Fruit fly (Drosophila melanogaster) whole organism, larva: Measurements from ENCODE around the gene CG33796.

Experiments
- noc ChIP-seq: fragments of 200-800 bp; sonication (Bioruptor generic); optimal IDR thresholded peaks from 3 replicates; lab custom pipeline; 2019; ENCODE audit warnings: missing biosample characterization, mild to moderate bottlenecking, missing genetic modification characterization, moderate library complexity

CG33796 gene

DNA sequence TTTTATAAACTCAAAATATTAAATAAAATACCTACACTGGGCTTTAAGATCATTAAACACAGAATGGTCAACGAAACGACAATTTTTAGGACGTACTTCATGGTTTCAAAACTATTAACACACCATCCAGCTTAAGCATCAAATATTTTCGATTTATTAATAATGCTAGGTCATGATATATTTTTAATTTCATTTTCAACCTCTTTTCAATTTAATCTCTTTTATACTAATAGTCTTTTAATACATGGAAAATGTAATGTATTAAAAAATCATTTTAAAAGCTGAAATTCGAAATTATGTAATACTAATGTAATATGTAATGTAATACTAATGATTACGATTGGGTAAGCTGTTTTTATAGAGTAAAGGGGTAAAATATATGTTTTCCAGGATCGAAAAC is at the start of gene CG33796:
TSS of gene CG33796 (minus strand) at position 101 of the 400 bp plus-strand sequence.
- no peak for TF ChIP-seq noc

- TF ChIP-seq noc: no peak
Measured at dm6 chr3L:16217935-16218334, 48.0 kb upstream of the CG33796 start.

DNA sequence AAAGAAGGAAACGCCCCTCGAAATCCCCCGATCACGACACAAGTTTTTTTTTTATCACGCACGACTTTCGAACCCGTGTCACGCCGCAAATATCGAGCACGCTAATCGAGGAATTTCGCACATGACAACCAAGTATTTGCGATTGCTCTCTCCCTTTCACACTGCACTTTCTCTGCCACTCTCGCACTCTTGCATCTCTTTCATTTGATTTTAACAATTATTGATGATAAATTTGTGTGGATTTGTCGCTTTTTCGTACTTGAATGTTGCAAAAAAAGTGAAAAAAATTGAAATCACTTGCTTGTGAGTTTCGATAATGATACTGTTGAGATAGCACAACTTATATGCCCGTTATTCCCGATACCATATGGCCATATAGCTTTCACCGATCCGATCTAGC is 47.3 kb upstream of the CG33796 start, which contains the start of gene CG13073:
TSS of gene CG13073 (minus strand) at position 101 of the 400 bp plus-strand sequence.
- TF ChIP-seq noc: no peak

DNA sequence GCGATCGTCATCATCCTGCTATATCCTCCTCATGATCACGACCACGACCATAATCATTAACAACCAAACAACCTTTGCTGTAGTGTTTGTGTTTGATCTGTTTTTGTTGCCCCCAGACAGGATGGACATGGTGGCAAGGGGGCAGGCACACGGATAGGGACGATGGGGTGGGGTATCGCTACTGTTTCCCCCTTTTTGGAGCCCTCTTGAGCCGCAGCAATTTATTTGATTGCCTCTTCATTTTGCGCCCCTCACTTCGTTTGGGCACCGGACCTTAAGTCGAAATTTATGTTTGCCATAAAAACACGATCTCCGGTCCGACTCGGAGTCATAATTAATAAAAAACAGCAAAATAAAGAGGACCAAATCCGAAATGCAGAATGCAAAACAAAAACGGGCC is 45.9 kb upstream of the CG33796 start:
- no peak for TF ChIP-seq noc

dm6 chr3L:16215411-16215810 is 45.5 kb upstream of the CG33796 start:
- no peak for TF ChIP-seq noc

DNA sequence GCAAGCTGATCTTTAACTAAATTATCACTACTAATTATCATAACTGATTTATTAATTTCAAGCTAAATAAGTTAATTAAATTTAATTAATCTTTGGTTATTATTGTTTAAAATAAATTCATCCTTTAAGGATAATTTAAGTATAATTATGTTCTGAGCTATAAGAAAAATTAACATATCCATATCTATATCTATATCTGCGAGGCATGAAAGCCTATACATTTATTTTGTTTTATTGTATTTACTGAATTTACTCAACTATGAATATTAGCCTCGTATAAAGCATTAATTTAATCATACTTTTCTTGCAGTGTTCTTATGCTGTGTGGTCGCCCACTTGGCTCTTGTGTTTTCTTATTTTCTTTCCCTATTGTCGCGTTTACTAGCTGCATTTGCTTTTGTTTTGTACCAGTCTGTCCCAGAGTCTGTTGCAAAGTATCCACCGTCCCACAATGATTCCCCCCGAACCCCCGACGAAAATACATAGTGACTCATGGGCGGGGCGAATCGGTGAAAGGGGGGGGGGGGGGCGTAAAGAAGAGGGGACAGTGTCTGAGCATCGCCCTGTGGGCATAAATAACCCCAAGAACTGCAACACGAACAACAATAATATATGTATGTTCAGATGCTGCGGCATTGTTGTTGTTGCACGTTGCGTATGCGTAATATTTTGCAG is 44.8 kb upstream of the CG33796 start:
- TF ChIP-seq noc: no peak

DNA sequence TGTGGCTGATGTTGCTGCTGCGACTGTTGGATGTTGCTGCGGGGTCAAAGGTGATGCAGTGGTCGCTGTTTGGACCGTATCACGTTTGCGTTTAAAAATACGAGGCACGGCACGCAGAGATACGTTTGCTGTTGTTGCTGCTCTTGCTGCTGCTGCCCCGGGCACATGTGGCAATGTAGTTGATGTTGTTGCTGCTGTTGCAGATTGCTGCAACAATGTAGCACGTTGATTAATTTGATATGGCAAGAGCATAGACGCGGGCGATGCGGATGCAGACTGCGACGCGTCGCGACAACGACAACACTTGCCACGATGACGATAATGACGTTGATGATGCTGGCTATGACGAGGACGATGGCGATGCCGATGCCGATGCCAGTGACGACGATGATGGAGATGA is 43.3 kb upstream of the CG33796 start:
- TF ChIP-seq noc: no peak

dm6 chr3L:16211936-16212287 is 42.0 kb upstream of the CG33796 start:
- TF ChIP-seq noc: no peak

DNA sequence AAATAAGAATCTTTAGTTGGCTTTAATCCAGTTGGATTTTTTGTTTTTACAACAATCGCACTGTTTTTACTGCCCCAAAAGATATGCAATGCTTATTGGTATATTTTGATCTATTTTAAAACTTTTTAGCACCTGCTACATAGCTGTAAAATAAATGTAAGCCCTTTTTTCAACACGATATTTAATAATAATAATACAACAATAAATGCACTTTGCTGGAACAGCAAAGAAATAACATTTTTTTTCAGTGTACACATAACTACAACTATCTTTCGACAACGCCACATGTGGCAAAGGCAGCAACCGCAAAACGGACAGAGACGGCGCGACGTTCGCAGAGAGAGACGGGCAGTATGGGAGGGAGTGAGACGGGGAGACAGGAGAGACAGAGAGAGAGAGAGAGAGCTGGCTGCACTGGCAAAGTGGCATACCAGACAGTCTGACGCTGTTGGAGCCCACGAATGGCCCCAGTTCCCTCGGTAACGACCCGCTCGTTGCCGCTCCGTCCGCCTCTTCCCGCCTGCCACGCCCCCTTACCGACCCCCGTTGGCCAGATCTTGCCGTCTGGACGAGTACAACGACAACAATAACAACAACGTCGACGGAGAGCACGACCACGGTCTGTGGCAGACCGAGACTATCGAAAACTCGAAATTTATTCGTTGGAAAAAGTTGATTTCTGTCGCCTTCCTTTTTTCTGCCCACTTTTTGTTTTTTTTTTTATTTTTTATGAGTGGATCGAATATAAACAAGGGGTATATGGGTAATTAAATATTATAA is 41.4 kb upstream of the CG33796 start:
- TF ChIP-seq noc: no peak

- TF ChIP-seq noc: no peak
Measured at dm6 chr3L:16209641-16210040, 39.7 kb upstream of the CG33796 start.

dm6 chr3L:16208839-16209612 is 39.1 kb upstream of the CG33796 start:
- TF ChIP-seq noc: no peak

DNA sequence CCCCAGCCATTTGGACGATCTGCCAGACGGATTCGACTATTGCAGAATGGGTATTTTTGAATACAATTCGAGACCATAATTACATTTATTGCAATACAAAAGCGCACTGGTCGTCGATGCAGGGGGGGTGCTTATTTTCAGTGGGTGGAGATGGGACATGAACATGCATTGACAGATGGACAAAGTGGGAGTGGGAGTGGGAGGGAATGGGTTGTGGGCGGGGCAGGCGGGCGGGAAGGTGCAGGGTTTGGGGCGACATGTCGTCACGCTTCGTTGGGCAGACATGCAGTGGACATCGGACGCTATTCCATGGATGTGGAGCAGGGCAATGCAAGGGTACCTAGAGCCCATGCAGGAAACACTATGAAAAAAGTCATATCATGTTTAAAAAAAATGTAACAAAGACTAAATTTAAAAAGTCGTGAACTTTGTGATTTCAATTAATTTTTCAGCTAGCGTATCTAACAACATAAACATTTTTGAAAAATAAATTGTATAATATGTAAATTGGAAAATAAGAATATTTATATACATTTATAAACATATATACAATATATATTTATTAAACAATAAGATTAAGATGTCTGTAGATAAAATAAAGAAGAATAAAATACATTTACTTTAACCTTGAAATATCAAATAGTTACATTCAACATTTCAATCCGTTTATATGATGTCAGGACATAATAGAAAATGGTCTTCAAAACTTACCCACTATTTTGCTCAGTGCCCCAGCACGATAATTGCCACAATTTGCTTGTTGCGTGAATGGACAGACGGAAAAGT is 38.3 kb upstream of the CG33796 start:
- TF ChIP-seq noc: no peak

DNA sequence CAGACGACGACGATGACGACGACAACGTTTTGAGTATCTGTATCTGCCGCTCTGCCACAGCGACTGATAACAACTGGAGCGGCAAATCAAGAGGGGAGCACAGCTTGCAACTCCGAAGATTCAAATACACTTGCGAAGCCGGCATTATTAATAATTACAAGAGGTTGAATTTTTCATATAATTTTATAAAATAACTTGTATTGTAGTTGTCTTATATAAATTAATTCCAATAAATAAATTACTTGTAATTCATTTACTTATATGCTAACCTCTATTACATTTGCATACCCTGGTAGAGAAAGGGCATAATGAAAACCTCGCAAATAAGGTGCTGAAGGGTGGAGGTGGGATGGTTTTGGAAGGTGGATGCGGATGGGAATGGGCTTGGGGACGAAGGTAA is 34.2 kb upstream of the CG33796 start:
- TF ChIP-seq noc: no peak

DNA sequence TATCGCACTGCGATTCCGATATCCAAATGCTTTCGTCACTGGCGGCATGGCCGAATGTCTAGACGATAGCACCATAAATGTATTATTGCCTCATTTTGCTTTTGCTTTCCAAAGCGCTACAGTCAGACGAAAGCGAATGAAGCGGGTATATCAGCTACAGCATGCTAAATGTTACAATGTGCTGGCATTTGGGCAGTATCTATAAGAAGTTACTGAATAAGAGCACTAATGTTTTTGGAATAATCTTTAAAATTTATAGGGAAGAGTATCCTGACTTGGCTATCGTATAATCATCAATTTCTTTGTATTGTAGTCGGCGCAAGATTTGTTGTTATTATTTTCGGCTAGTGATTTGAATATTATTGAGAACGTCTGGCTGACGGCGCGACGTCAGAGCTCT is 33.3 kb upstream of the CG33796 start:
- peak; percentile 87 for TF ChIP-seq noc

dm6 chr3L:16202550-16202949 is 32.6 kb upstream of the CG33796 start:
- TF ChIP-seq noc: peak; percentile 64

dm6 chr3L:16201028-16201427 is 31.1 kb upstream of the CG33796 start, which contains the start of gene dls:
Gene dls, plus strand, starts transcription at chr3L:16201328.
- no peak for TF ChIP-seq noc

DNA sequence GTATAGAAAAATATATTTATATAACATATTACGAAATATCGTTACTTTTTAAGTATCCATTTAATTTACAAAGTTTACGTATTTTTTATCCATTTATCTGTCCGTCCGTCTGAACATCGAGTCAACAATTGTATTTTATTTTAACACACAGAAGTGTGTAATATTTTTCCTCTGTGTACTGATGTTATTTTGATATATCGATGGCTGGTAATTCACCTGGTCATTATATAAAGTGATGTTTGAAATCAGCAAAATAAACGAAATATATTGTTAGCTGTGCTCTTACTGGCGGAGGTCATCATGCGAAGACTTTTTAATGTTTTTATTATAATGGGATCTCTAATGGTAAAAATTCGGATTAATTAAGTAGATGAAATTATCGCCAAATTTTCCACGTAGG is 30.0 kb upstream of the CG33796 start, which contains the start of gene CG33689:
TSS of gene CG33689 (plus strand) at position 301 of the 400 bp plus-strand sequence.
- no peak for TF ChIP-seq noc
